Fruit fly (Drosophila melanogaster) Kc167 (cell line): ENCODE data around the gene CG7084.
"Not testable (repeated sequence)": the region's sequence is repeated elsewhere in the genome, so short reads cannot be mapped to it uniquely, and the experiment has no call there.

Source experiments
- Myc ChIP-seq: fragments of >200 bp; optimal IDR thresholded peaks from 2 replicates; lab custom pipeline; 2017; ENCODE audit warnings: missing external identifiers
- Sin3A ChIP-seq: fragments of >200 bp; optimal IDR thresholded peaks from 2 replicates; lab custom pipeline; 2018; ENCODE audit warnings: missing external identifiers
- h ChIP-seq: fragments of >200 bp; optimal IDR thresholded peaks from 3 replicates; lab custom pipeline; 2018; ENCODE audit warnings: missing external identifiers
- insv ChIP-seq: fragments of >200 bp; optimal IDR thresholded peaks from 3 replicates; lab custom pipeline; 2018; ENCODE audit warnings: missing external identifiers
- psq ChIP-seq: fragments of >200 bp; optimal IDR thresholded peaks from 2 replicates; lab custom pipeline; 2017; ENCODE audit warnings: missing external identifiers
- ttk ChIP-seq: sonication (Bioruptor generic); optimal IDR thresholded peaks from 2 replicates; lab custom pipeline; 2017; ENCODE audit warnings: missing external identifiers

CG7084 gene

DNA sequence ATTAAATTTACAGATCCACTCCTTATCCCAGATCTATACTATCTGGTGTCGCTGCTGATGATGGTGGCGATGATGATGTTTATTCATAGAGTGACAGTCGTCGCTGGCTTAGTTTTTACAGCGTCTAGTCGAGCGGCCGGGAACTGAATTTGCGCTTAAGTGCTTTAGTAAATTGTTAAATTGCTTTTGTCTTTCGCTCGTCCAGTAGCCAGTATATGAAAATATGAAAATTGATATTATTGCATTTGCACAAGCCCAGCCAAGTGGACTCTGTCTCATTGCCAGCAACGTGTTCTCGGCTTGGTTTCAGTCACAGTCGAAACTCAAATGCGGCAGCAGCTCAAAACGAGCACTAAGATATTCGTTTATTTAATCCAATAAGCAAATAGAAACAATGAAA is at the start of gene CG7084:
CG7084 (plus strand) TSS at position 301 of the 400 bp plus-strand sequence.
- not testable (repeated sequence) for TF ChIP-seq insv, Myc, ttk (lab: Kevin White, UChicago)

- TF ChIP-seq psq (lab: Kevin White, UChicago): no peak
- TF ChIP-seq insv (lab: Kevin White, UChicago): no peak
- no peak for TF ChIP-seq Myc (lab: Kevin White, UChicago)
- TF ChIP-seq Sin3A: no peak
- no peak for TF ChIP-seq ttk (lab: Kevin White, UChicago)
- TF ChIP-seq h (lab: Kevin White, UChicago): no peak
Measured at dm6 chr3R:22260205-22260604, 38.4 kb upstream of the CG7084 start.

dm6 chr3R:22260675-22261461 is 37.7 kb upstream of the CG7084 start:
- TF ChIP-seq ttk (lab: Kevin White, UChicago): no peak
- TF ChIP-seq Myc (lab: Kevin White, UChicago): no peak
- TF ChIP-seq h (lab: Kevin White, UChicago): no peak
- no peak for TF ChIP-seq psq (lab: Kevin White, UChicago)
- TF ChIP-seq insv (lab: Kevin White, UChicago): no peak
- TF ChIP-seq Sin3A: no peak

DNA sequence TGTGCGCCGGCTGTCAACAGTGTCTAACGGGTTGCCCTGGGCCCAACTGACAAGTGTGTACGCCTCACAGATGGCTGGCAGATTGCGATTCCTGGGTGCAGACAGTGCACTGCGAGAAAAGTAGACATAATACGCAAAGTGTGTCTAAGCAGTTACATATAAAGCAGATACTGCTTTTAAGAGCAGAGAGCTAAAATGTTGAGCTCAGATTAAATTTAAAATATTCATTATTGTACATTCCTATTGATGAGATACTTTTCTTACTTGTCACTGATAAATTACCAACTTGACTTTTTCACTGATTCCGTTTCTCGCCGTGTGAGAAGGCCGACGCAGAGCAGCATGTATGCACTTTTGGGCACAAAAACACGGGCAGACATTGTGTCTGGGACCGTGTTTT is 31.3 kb upstream of the CG7084 start:
- TF ChIP-seq psq (lab: Kevin White, UChicago) (no peak), Sin3A (no peak), insv (lab: Kevin White, UChicago) (no peak), ttk (lab: Kevin White, UChicago) (no peak), Myc (lab: Kevin White, UChicago) (no peak), h (lab: Kevin White, UChicago) (no peak)

DNA sequence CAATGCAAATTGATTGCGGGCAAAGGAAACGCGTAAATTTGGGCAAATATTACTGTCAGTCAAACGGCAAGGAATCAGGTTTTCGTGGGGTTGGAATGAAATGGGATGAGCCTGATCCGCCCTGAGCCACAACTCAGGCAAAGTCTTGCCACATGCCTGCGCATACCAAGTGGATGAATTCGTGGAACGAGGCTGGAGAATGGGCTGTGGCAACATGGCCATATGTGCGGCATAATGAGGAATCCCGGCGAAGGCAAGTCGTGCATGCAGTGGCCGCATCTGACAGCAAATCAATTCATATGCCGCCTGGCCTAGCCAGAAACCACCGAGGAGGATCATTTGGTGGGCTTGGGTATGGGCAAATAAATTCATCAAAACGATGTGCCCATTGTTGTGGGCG is 29.8 kb upstream of the CG7084 start:
- no peak for TF ChIP-seq insv (lab: Kevin White, UChicago)
- no peak for TF ChIP-seq Sin3A
- no peak for TF ChIP-seq Myc (lab: Kevin White, UChicago)

dm6 chr3R:22269835-22270234 is 28.8 kb upstream of the CG7084 start:
- TF ChIP-seq psq (lab: Kevin White, UChicago) (no peak), Myc (lab: Kevin White, UChicago) (no peak), ttk (lab: Kevin White, UChicago) (no peak), Sin3A (no peak), insv (lab: Kevin White, UChicago) (no peak), h (lab: Kevin White, UChicago) (no peak)

dm6 chr3R:22272962-22273361 is 25.6 kb upstream of the CG7084 start:
- TF ChIP-seq ttk (lab: Kevin White, UChicago) (no peak), psq (lab: Kevin White, UChicago) (no peak), Sin3A (no peak), h (lab: Kevin White, UChicago) (no peak), insv (lab: Kevin White, UChicago) (no peak), Myc (lab: Kevin White, UChicago) (no peak)

dm6 chr3R:22287470-22287869 is 11.1 kb upstream of the CG7084 start:
- TF ChIP-seq Myc (lab: Kevin White, UChicago) (no peak), Sin3A (no peak), ttk (lab: Kevin White, UChicago) (no peak), h (lab: Kevin White, UChicago) (no peak)

dm6 chr3R:22288305-22288704 is 10.3 kb upstream of the CG7084 start:
- TF ChIP-seq h (lab: Kevin White, UChicago): no peak
- no peak for TF ChIP-seq insv (lab: Kevin White, UChicago)
- TF ChIP-seq ttk (lab: Kevin White, UChicago): no peak
- TF ChIP-seq psq (lab: Kevin White, UChicago): no peak
- TF ChIP-seq Sin3A: no peak
- TF ChIP-seq Myc (lab: Kevin White, UChicago): no peak

DNA sequence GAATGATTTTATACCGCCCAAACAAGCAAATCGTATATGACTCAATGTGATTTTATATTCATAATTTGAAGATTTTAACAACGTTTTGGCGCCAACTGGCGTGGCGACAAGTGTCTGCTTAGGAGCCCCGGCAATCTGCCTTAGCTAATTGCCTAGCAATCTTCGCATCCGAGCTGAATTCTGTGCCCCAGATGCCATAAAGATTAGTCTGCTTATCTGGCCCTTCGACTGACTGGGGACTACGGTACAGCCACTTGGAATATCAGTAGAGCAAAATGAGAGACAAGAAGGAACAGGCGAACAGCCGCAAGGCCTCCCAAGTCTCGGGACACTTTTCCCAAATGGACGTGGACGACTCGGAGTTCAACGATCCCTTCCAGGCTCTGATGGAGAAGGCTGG is 1.5 kb downstream of the CG7084 start:
- TF ChIP-seq insv (lab: Kevin White, UChicago) (no peak), Sin3A (no peak), psq (lab: Kevin White, UChicago) (no peak), Myc (lab: Kevin White, UChicago) (no peak), ttk (lab: Kevin White, UChicago) (no peak), h (lab: Kevin White, UChicago) (no peak)

dm6 chr3R:22323994-22324393 is 25.4 kb downstream of the CG7084 start, which contains the start of gene CG34377:
CG34377 (minus strand) TSS chr3R:22324094.
- TF ChIP-seq ttk (lab: Kevin White, UChicago) (no peak), Sin3A (no peak), h (lab: Kevin White, UChicago) (no peak), psq (lab: Kevin White, UChicago) (no peak), insv (lab: Kevin White, UChicago) (no peak), Myc (lab: Kevin White, UChicago) (no peak)

- TF ChIP-seq psq (lab: Kevin White, UChicago) (no peak), h (lab: Kevin White, UChicago) (no peak), ttk (lab: Kevin White, UChicago) (no peak), Sin3A (no peak), insv (lab: Kevin White, UChicago) (no peak), Myc (lab: Kevin White, UChicago) (no peak)
Measured at dm6 chr3R:22324736-22325135, 26.1 kb downstream of the CG7084 start.
